Worm (Caenorhabditis elegans) whole organism, midembryonic: Measurements from ENCODE around the gene sex-1.

Experiments used
- T22C8.4 ChIP-seq: fragments of 200-800 bp; sonication (Bioruptor generic); IDR thresholded peaks from 2 replicates; pipeline ENCODE4 v1.3.6; 2022; ENCODE audit warnings: missing genetic modification characterization, missing compliant biosample characterization
- cog-1 ChIP-seq: sonication (generic microtip); optimal IDR thresholded peaks from 2 replicates; lab custom pipeline; 2016; ENCODE audit warnings: missing genetic modification characterization, missing compliant biosample characterization
- flt-1 ChIP-seq: fragments of 200-800 bp; sonication (Bioruptor generic); IDR thresholded peaks from 2 replicates; pipeline ENCODE4 v1.3.6; 2022; ENCODE audit warnings: missing genetic modification characterization, missing compliant biosample characterization
- klf-2 ChIP-seq: fragments of 200-800 bp; sonication (Bioruptor generic); conservative IDR thresholded peaks from 2 replicates; pipeline ENCODE4 v1.3.6; 2022; ENCODE audit warnings: missing genetic modification reagents, missing genetic modification characterization, missing compliant biosample characterization
- med-1 ChIP-seq: sonication (generic microtip); optimal IDR thresholded peaks from 2 replicates; lab custom pipeline; 2017; ENCODE audit warnings: missing genetic modification characterization, mild to moderate bottlenecking, missing compliant biosample characterization, antibody characterized with exemption, missing genetic modification reagents; ENCODE audit not compliant: insufficient read depth
- ref-1 ChIP-seq: fragments of 200-800 bp; sonication (Bioruptor generic); conservative IDR thresholded peaks from 2 replicates; pipeline ENCODE4 v1.3.6; 2022; ENCODE audit warnings: missing genetic modification reagents, missing genetic modification characterization, missing compliant biosample characterization
- tab-1 ChIP-seq: fragments of 200-800 bp; sonication (Bioruptor generic); IDR thresholded peaks from 2 replicates; pipeline ENCODE4 v1.3.6; 2022; ENCODE audit warnings: missing genetic modification characterization, missing compliant biosample characterization
- ztf-23 ChIP-seq: fragments of 200-800 bp; sonication (Bioruptor generic); IDR thresholded peaks from 2 replicates; pipeline ENCODE4 v1.3.6; 2022; ENCODE audit warnings: missing genetic modification reagents, missing genetic modification characterization, missing compliant biosample characterization
- ztf-29 ChIP-seq: fragments of 200-800 bp; sonication (Bioruptor generic); IDR thresholded peaks from 2 replicates; pipeline ENCODE4 v1.3.6; 2022; ENCODE audit warnings: missing genetic modification reagents, missing genetic modification characterization, missing compliant biosample characterization

Gene sex-1

ce11 chrX:10205321-10205720, at the start of gene sex-1:
sex-1 (minus strand) TSS chrX:10205421.
- TF ChIP-seq cog-1 (tag; lab: Kevin White, UChicago) (no peak), tab-1 (GFP tag; lab: Robert Waterston, UW) (no peak), ztf-29 (GFP tag; lab: Robert Waterston, UW) (no peak), med-1 (GFP tag; lab: Kevin White, UChicago) (no peak), T22C8.4 (GFP tag; lab: Robert Waterston, UW) (no peak), klf-2 (GFP tag; lab: Robert Waterston, UW) (no peak), flt-1 (GFP tag; lab: Robert Waterston, UW) (no peak), ref-1 (GFP tag; lab: Robert Waterston, UW) (no peak), ztf-23 (no peak)

- TF ChIP-seq med-1 (GFP tag; lab: Kevin White, UChicago) (no peak), ztf-29 (GFP tag; lab: Robert Waterston, UW) (no peak), cog-1 (tag; lab: Kevin White, UChicago) (no peak), ztf-23 (no peak), ref-1 (GFP tag; lab: Robert Waterston, UW) (no peak), flt-1 (GFP tag; lab: Robert Waterston, UW) (no peak), klf-2 (GFP tag; lab: Robert Waterston, UW) (no peak), T22C8.4 (GFP tag; lab: Robert Waterston, UW) (no peak), tab-1 (GFP tag; lab: Robert Waterston, UW) (no peak)
These were observed 48.8 kb upstream of the sex-1 start for ce11 chrX:10254068-10254467.

- TF ChIP-seq ztf-23 (no peak), ref-1 (GFP tag; lab: Robert Waterston, UW) (no peak), T22C8.4 (GFP tag; lab: Robert Waterston, UW) (no peak), ztf-29 (GFP tag; lab: Robert Waterston, UW) (no peak), tab-1 (GFP tag; lab: Robert Waterston, UW) (no peak), cog-1 (tag; lab: Kevin White, UChicago) (no peak), flt-1 (GFP tag; lab: Robert Waterston, UW) (no peak), klf-2 (GFP tag; lab: Robert Waterston, UW) (no peak), med-1 (GFP tag; lab: Kevin White, UChicago) (no peak)
These were observed 47.6 kb upstream of the sex-1 start, which contains the start of gene C14H10.2 for ce11 chrX:10252781-10253180. C14H10.2 (minus strand) TSS chrX:10252881.

- TF ChIP-seq ztf-29 (GFP tag; lab: Robert Waterston, UW) (no peak), T22C8.4 (GFP tag; lab: Robert Waterston, UW) (no peak), klf-2 (GFP tag; lab: Robert Waterston, UW) (no peak)
These were observed 44.5 kb upstream of the sex-1 start for ce11 chrX:10249685-10250084.

ce11 chrX:10245617-10246016, 40.4 kb upstream of the sex-1 start:
- no peak for TF ChIP-seq ztf-29 (GFP tag; lab: Robert Waterston, UW)
- no peak for TF ChIP-seq klf-2 (GFP tag; lab: Robert Waterston, UW)
- TF ChIP-seq med-1 (GFP tag; lab: Kevin White, UChicago) = no peak
- no peak for TF ChIP-seq flt-1 (GFP tag; lab: Robert Waterston, UW)
- no peak for TF ChIP-seq tab-1 (GFP tag; lab: Robert Waterston, UW)
- TF ChIP-seq T22C8.4 (GFP tag; lab: Robert Waterston, UW) = no peak
- TF ChIP-seq cog-1 (tag; lab: Kevin White, UChicago) = no peak

ce11 chrX:10240939-10241338, 35.7 kb upstream of the sex-1 start, which contains the start of gene str-74:
str-74 (minus strand) TSS chrX:10241039.
- TF ChIP-seq klf-2 (GFP tag; lab: Robert Waterston, UW) (no peak), flt-1 (GFP tag; lab: Robert Waterston, UW) (no peak), ref-1 (GFP tag; lab: Robert Waterston, UW) (no peak), ztf-23 (no peak), T22C8.4 (GFP tag; lab: Robert Waterston, UW) (no peak), med-1 (GFP tag; lab: Kevin White, UChicago) (no peak), cog-1 (tag; lab: Kevin White, UChicago) (no peak), tab-1 (GFP tag; lab: Robert Waterston, UW) (no peak), ztf-29 (GFP tag; lab: Robert Waterston, UW) (no peak)

ce11 chrX:10238146-10238749, 33.0 kb upstream of the sex-1 start:
- no peak for TF ChIP-seq klf-2 (GFP tag; lab: Robert Waterston, UW)
- no peak for TF ChIP-seq ref-1 (GFP tag; lab: Robert Waterston, UW)
- TF ChIP-seq tab-1 (GFP tag; lab: Robert Waterston, UW) = no peak
- no peak for TF ChIP-seq cog-1 (tag; lab: Kevin White, UChicago)
- no peak for TF ChIP-seq med-1 (GFP tag; lab: Kevin White, UChicago)
- no peak for TF ChIP-seq T22C8.4 (GFP tag; lab: Robert Waterston, UW)
- no peak for TF ChIP-seq ztf-29 (GFP tag; lab: Robert Waterston, UW)
- no peak for TF ChIP-seq flt-1 (GFP tag; lab: Robert Waterston, UW)
- no peak for TF ChIP-seq ztf-23

- TF ChIP-seq T22C8.4 (GFP tag; lab: Robert Waterston, UW) = no peak
- TF ChIP-seq ztf-23 = no peak
- no peak for TF ChIP-seq tab-1 (GFP tag; lab: Robert Waterston, UW)
- no peak for TF ChIP-seq cog-1 (tag; lab: Kevin White, UChicago)
- no peak for TF ChIP-seq med-1 (GFP tag; lab: Kevin White, UChicago)
- no peak for TF ChIP-seq klf-2 (GFP tag; lab: Robert Waterston, UW)
- no peak for TF ChIP-seq ztf-29 (GFP tag; lab: Robert Waterston, UW)
- no peak for TF ChIP-seq ref-1 (GFP tag; lab: Robert Waterston, UW)
- no peak for TF ChIP-seq flt-1 (GFP tag; lab: Robert Waterston, UW)
These were observed 31.6 kb upstream of the sex-1 start, which contains the start of gene zipt-13 for ce11 chrX:10236844-10237243. zipt-13 (minus strand) TSS chrX:10236944.

ce11 chrX:10232395-10232794, 27.2 kb upstream of the sex-1 start:
- TF ChIP-seq flt-1 (GFP tag; lab: Robert Waterston, UW) (no peak), T22C8.4 (GFP tag; lab: Robert Waterston, UW) (no peak), ztf-23 (no peak), tab-1 (GFP tag; lab: Robert Waterston, UW) (no peak)
